Worm (Caenorhabditis elegans) whole organism, L1 larva: ENCODE measurements around the gene fli-1.

Experiments used
- isw-1 ChIP-seq: fragments of 200-800 bp; sonication (Bioruptor generic); IDR thresholded peaks from 2 replicates; pipeline ENCODE4 v1.3.6; 2022; ENCODE audit warnings: missing genetic modification characterization, missing compliant biosample characterization
- nhr-237 ChIP-seq: fragments of 150-350 bp; optimal IDR thresholded peaks from 2 replicates; lab custom pipeline; 2014; ENCODE audit warnings: missing biosample characterization, missing genetic modification characterization

- TF ChIP-seq isw-1 (GFP tag; lab: Robert Waterston, UW) (no peak), nhr-237 (tag; lab: Kevin White, UChicago) (no peak)
These were observed 18.6 kb downstream of the fli-1 start, which contains the start of gene F22B7.1 for ce11 chrIII:8664897-8665388.
